Worm (Caenorhabditis elegans) whole organism, mixed stage, embryonic: ENCODE measurements around the gene nhr-198.
A peak's percentile ranks its signal among the peaks of the same experiment; 100 is the strongest.

ENCODE experiments used
- M03D4.4 ChIP-seq: sonication (generic microtip); optimal IDR thresholded peaks from 2 replicates; lab custom pipeline; 2017; ENCODE audit warnings: mild to moderate bottlenecking, missing genetic modification characterization, missing compliant biosample characterization
- bed-3 ChIP-seq: fragments of 200-800 bp; sonication (Bioruptor generic); optimal IDR thresholded peaks from 3 replicates; lab custom pipeline; 2018; ENCODE audit warnings: mild to moderate bottlenecking, missing genetic modification characterization, moderate library complexity, missing compliant biosample characterization
- ceh-39 ChIP-seq: fragments of 150-350 bp; optimal IDR thresholded peaks from 2 replicates; lab custom pipeline; 2014; ENCODE audit warnings: missing biosample characterization, missing genetic modification characterization
- ceh-43 ChIP-seq: fragments of 200-800 bp; sonication (Bioruptor generic); optimal IDR thresholded peaks from 2 replicates; lab custom pipeline; 2018; ENCODE audit warnings: mild to moderate bottlenecking, missing genetic modification characterization, moderate library complexity, missing compliant biosample characterization
- ceh-83 ChIP-seq: fragments of 200-800 bp; sonication (Bioruptor generic); optimal IDR thresholded peaks from 2 replicates; lab custom pipeline; 2018; ENCODE audit warnings: mild to moderate bottlenecking, missing genetic modification characterization, missing compliant biosample characterization
- ces-1 ChIP-seq: fragments of 150-350 bp; optimal IDR thresholded peaks from 2 replicates; lab custom pipeline; 2014; ENCODE audit warnings: missing biosample characterization, missing genetic modification reagents, missing genetic modification characterization
- cnd-1 ChIP-seq: fragments of 200-800 bp; sonication (Bioruptor generic); optimal IDR thresholded peaks from 2 replicates; lab custom pipeline; 2018; ENCODE audit warnings: mild to moderate bottlenecking, missing genetic modification characterization, missing compliant biosample characterization
- drap-1 ChIP-seq: fragments of 200-800 bp; sonication (Bioruptor generic); optimal IDR thresholded peaks from 3 replicates; lab custom pipeline; 2018; ENCODE audit warnings: mild to moderate bottlenecking, missing genetic modification characterization, missing compliant biosample characterization
- elt-1 ChIP-seq: sonication (generic microtip); optimal IDR thresholded peaks from 2 replicates; lab custom pipeline; 2017; ENCODE audit warnings: missing genetic modification characterization, mild to moderate bottlenecking, missing compliant biosample characterization, antibody characterized with exemption, moderate library complexity, borderline replicate concordance; ENCODE audit not compliant: insufficient read depth
- elt-3 ChIP-seq: fragments of 150-350 bp; optimal IDR thresholded peaks from 2 replicates; lab custom pipeline; 2014; ENCODE audit warnings: missing biosample characterization, missing genetic modification characterization
- flh-1 ChIP-seq: fragments of 200-800 bp; sonication (Bioruptor generic); optimal IDR thresholded peaks from 2 replicates; lab custom pipeline; 2018; ENCODE audit warnings: mild to moderate bottlenecking, missing genetic modification characterization, moderate library complexity, missing compliant biosample characterization
- hlh-1 ChIP-seq: fragments of 150-350 bp; optimal IDR thresholded peaks from 2 replicates; lab custom pipeline; 2014; ENCODE audit warnings: missing biosample characterization, missing genetic modification reagents, missing genetic modification characterization
- lin-13 ChIP-seq: fragments of 150-350 bp; optimal IDR thresholded peaks from 2 replicates; lab custom pipeline; 2014; ENCODE audit warnings: missing biosample characterization, missing genetic modification characterization
- lin-32 ChIP-seq: fragments of 200-800 bp; sonication (Bioruptor generic); optimal IDR thresholded peaks from 2 replicates; lab custom pipeline; 2018; ENCODE audit warnings: mild to moderate bottlenecking, missing genetic modification characterization, missing compliant biosample characterization
- lsy-2 ChIP-seq: fragments of 150-350 bp; optimal IDR thresholded peaks from 2 replicates; lab custom pipeline; 2014; ENCODE audit warnings: missing biosample characterization, missing genetic modification characterization
- mep-1 ChIP-seq: fragments of 150-350 bp; optimal IDR thresholded peaks from 2 replicates; lab custom pipeline; 2017; ENCODE audit warnings: missing biosample characterization, missing genetic modification reagents, missing genetic modification characterization, inconsistent platforms
- mls-2 ChIP-seq: sonication (generic microtip); optimal IDR thresholded peaks from 2 replicates; lab custom pipeline; 2016; ENCODE audit warnings: mild to moderate bottlenecking, missing genetic modification characterization, moderate library complexity, missing compliant biosample characterization
- nhr-12 ChIP-seq: fragments of 150-350 bp; optimal IDR thresholded peaks from 2 replicates; lab custom pipeline; 2014; ENCODE audit warnings: missing biosample characterization, missing genetic modification characterization
- nhr-2 ChIP-seq: fragments of 150-350 bp; optimal IDR thresholded peaks from 2 replicates; lab custom pipeline; 2014; ENCODE audit warnings: missing biosample characterization, missing genetic modification characterization
- nhr-237 ChIP-seq: fragments of 150-350 bp; optimal IDR thresholded peaks from 2 replicates; lab custom pipeline; 2014; ENCODE audit warnings: missing biosample characterization, missing genetic modification characterization
- nhr-28 ChIP-seq: fragments of 150-350 bp; optimal IDR thresholded peaks from 2 replicates; lab custom pipeline; 2014; ENCODE audit warnings: missing biosample characterization, missing genetic modification characterization
- nhr-76 ChIP-seq: sonication (generic microtip); optimal IDR thresholded peaks from 2 replicates; lab custom pipeline; 2017; ENCODE audit warnings: missing biosample characterization, missing genetic modification characterization
- pha-4 ChIP-seq: fragments of 150-350 bp; optimal IDR thresholded peaks from 2 replicates; lab custom pipeline; 2018; ENCODE audit warnings: missing biosample characterization, missing genetic modification reagents, missing genetic modification characterization
- snpc-4 ChIP-seq: fragments of 150-350 bp; optimal IDR thresholded peaks from 2 replicates; lab custom pipeline; 2014; ENCODE audit warnings: missing biosample characterization, missing genetic modification characterization
- sptf-1 ChIP-seq: sonication (generic microtip); optimal IDR thresholded peaks from 2 replicates; lab custom pipeline; 2017; ENCODE audit warnings: mild to moderate bottlenecking, missing genetic modification characterization, moderate library complexity, missing compliant biosample characterization
- tbx-8 ChIP-seq: fragments of 200-800 bp; sonication (Bioruptor generic); optimal IDR thresholded peaks from 2 replicates; lab custom pipeline; 2018; ENCODE audit warnings: mild to moderate bottlenecking, missing genetic modification characterization, moderate library complexity, missing compliant biosample characterization
- unc-120 ChIP-seq: sonication (generic microtip); optimal IDR thresholded peaks from 2 replicates; lab custom pipeline; 2017; ENCODE audit warnings: missing genetic modification characterization, missing compliant biosample characterization; ENCODE audit not compliant: poor library complexity, severe bottlenecking
- unc-39 ChIP-seq: fragments of 150-350 bp; optimal IDR thresholded peaks from 2 replicates; lab custom pipeline; 2014; ENCODE audit warnings: missing biosample characterization, missing genetic modification characterization
- unc-62 ChIP-seq: fragments of 150-350 bp; optimal IDR thresholded peaks from 2 replicates; lab custom pipeline; 2014; ENCODE audit warnings: missing biosample characterization, missing genetic modification reagents, missing genetic modification characterization
- zip-8 ChIP-seq: fragments of 150-350 bp; optimal IDR thresholded peaks from 2 replicates; lab custom pipeline; 2014; ENCODE audit warnings: missing biosample characterization, missing genetic modification characterization
- ztf-11 ChIP-seq: fragments of 150-350 bp; optimal IDR thresholded peaks from 2 replicates; lab custom pipeline; 2014; ENCODE audit warnings: missing biosample characterization, missing genetic modification characterization

Gene nhr-198

DNA sequence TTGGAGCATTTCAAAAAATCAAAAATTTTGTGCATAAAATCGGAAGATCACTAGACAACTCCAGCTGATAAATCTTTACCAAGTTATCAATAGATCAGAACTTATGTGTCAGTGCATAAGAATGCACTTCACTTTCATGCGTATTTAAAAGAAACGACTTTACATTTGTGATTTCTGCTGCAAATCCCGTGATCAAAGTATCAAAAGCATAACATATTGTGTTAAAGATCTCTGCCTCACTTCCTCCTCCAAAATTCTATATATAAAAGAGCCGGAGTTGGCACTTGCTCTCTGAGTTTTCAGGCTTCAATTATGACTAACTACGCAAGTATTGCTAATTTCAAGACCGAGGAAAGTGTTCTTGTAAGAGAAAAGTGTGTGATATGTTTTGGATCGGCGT lies at the start of gene nhr-198:
TSS of gene nhr-198 (plus strand) at position 313 of the 400 bp plus-strand sequence.
- TF ChIP-seq nhr-76 (no peak), M03D4.4 (tag; lab: Kevin White, UChicago) (no peak), nhr-28 (no peak), hlh-1 (tag; lab: Kevin White, UChicago) (no peak), elt-1 (no peak), lin-32 (GFP tag; lab: Kevin White, UChicago) (no peak), ceh-39 (tag; lab: Kevin White, UChicago) (no peak), mep-1 (no peak), mls-2 (tag; lab: Kevin White, UChicago) (no peak), unc-62 (no peak), ceh-43 (no peak), lsy-2 (no peak), sptf-1 (tag; lab: Kevin White, UChicago) (no peak), bed-3 (GFP tag; lab: Kevin White, UChicago) (no peak), unc-120 (tag; lab: Kevin White, UChicago) (no peak), flh-1 (no peak), cnd-1 (tag; lab: Kevin White, UChicago) (no peak)

DNA sequence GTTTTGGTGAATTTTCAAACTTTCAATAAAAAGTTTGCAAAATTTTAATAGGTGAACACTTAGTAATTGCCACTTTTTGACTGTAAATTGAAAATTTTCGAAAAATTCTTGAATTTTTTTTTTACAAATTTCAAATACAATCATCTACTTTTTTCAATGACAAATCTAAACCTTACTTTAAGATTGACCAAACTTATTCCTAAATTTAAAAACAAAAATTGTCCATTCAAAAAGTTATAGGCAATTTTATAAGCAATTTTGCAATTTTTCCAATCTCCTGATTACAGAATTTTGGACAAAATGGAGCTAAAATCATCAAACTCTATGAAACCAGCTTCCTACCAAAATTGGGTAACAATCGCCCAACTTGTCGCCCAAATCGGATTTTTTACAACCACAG lies 49.2 kb upstream of the nhr-198 start, which contains the start of gene str-23:
TSS of gene str-23 (plus strand) at position 301 of the 400 bp plus-strand sequence.
- TF ChIP-seq lin-13 (tag; lab: Kevin White, UChicago): no peak
- no peak for TF ChIP-seq mls-2 (tag; lab: Kevin White, UChicago)
- TF ChIP-seq mep-1: no peak
- no peak for TF ChIP-seq lin-32 (GFP tag; lab: Kevin White, UChicago)
- no peak for TF ChIP-seq ceh-43
- no peak for TF ChIP-seq hlh-1 (tag; lab: Kevin White, UChicago)
- TF ChIP-seq elt-3 (tag; lab: Kevin White, UChicago): no peak
- TF ChIP-seq ces-1: no peak
- no peak for TF ChIP-seq nhr-237 (tag; lab: Kevin White, UChicago)
- no peak for TF ChIP-seq zip-8 (tag; lab: Kevin White, UChicago)
- no peak for TF ChIP-seq ceh-39 (tag; lab: Kevin White, UChicago)
- TF ChIP-seq sptf-1 (tag; lab: Kevin White, UChicago): no peak

- peak; percentile 10 for TF ChIP-seq pha-4
Measured at ce11 chrV:15647536-15648085, 46.2 kb upstream of the nhr-198 start, which contains the start of the genes C55A1.7 and C55A1.6. Gene C55A1.7, minus strand, starts transcription at chrV:15647636. Gene C55A1.6, plus strand, starts transcription at chrV:15648035.

DNA sequence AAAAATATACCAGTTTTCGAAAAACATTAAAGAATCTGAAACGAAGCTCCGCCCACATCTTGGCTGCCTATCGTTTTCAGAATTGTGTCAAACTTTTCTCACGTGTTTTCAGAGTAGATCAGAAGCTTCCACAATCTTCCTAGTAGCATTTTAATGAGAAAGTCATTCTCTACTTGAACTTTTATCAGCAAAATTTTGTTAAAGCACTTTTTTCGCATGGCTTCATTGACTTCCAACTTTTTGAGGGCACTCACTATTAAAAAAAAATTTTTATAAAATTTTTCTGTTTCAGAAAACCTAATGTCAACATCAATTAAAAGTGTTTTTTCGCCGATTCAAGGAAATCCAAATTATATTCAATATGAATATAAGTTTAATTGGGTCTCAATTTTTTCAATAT lies 43.6 kb upstream of the nhr-198 start, which contains the start of gene sru-42:
TSS of gene sru-42 (plus strand) at position 301 of the 400 bp plus-strand sequence.
- TF ChIP-seq nhr-76: no peak
- TF ChIP-seq ceh-43: no peak
- TF ChIP-seq mls-2 (tag; lab: Kevin White, UChicago): no peak
- no peak for TF ChIP-seq unc-62
- no peak for TF ChIP-seq unc-120 (tag; lab: Kevin White, UChicago)
- TF ChIP-seq nhr-28: no peak
- no peak for TF ChIP-seq lsy-2
- TF ChIP-seq hlh-1 (tag; lab: Kevin White, UChicago): no peak
- TF ChIP-seq nhr-2 (tag; lab: Kevin White, UChicago): no peak
- no peak for TF ChIP-seq snpc-4

- no peak for TF ChIP-seq elt-3 (tag; lab: Kevin White, UChicago)
- no peak for TF ChIP-seq zip-8 (tag; lab: Kevin White, UChicago)
- TF ChIP-seq lin-32 (GFP tag; lab: Kevin White, UChicago): no peak
- no peak for TF ChIP-seq flh-1
- no peak for TF ChIP-seq ceh-39 (tag; lab: Kevin White, UChicago)
- no peak for TF ChIP-seq nhr-12 (tag; lab: Kevin White, UChicago)
- TF ChIP-seq sptf-1 (tag; lab: Kevin White, UChicago): no peak
Measured at ce11 chrV:15652147-15652546, 41.6 kb upstream of the nhr-198 start.

DNA sequence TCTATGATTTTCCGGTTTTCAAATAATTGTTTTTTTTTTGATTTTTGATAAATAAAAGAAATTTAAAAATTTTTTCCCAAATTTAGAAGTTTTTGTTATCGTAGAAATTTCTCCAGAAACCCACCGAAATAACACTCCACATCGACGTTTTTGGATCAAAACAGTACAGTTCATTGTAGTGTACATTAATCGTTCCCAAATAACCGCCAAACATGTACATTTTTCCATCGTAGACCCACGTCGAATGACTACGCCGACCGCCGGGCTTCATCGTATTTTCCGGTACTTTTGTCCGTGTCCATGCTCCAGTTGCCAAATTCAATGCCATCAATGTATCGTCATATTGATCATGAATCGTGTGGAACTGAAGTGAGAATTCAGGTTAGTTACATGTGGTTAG lies 39.7 kb upstream of the nhr-198 start, which contains the start of gene F53E4.2:
TSS of gene F53E4.2 (plus strand) at position 301 of the 400 bp plus-strand sequence.
- TF ChIP-seq elt-1 (no peak), pha-4 (no peak), tbx-8 (no peak), mep-1 (no peak), lsy-2 (no peak), nhr-2 (tag; lab: Kevin White, UChicago) (no peak), ceh-83 (GFP tag; lab: Kevin White, UChicago) (no peak), ztf-11 (no peak), nhr-237 (tag; lab: Kevin White, UChicago) (no peak), unc-39 (tag; lab: Kevin White, UChicago) (no peak), drap-1 (GFP tag; lab: Kevin White, UChicago) (no peak), zip-8 (tag; lab: Kevin White, UChicago) (no peak), cnd-1 (tag; lab: Kevin White, UChicago) (no peak)
